Worm (Caenorhabditis elegans) whole organism, L2 larva: ENCODE data around the gene M03C11.9.

Experiments used
- ama-1 ChIP-seq: fragments of 150-350 bp; optimal IDR thresholded peaks from 2 replicates; lab custom pipeline; 2018; ENCODE audit warnings: inconsistent platforms
- ceh-16 ChIP-seq: fragments of 150-350 bp; optimal IDR thresholded peaks from 2 replicates; lab custom pipeline; 2014; ENCODE audit warnings: missing biosample characterization, missing genetic modification characterization
- ceh-82 ChIP-seq: fragments of 150-350 bp; optimal IDR thresholded peaks from 2 replicates; lab custom pipeline; 2014; ENCODE audit warnings: missing biosample characterization, missing genetic modification characterization
- egl-27 ChIP-seq: sonication (generic microtip); optimal IDR thresholded peaks from 3 replicates; lab custom pipeline; 2017; ENCODE audit warnings: missing biosample characterization, missing genetic modification reagents, missing genetic modification characterization
- nhr-6 ChIP-seq: fragments of 150-350 bp; optimal IDR thresholded peaks from 2 replicates; lab custom pipeline; 2014; ENCODE audit warnings: missing biosample characterization, missing genetic modification characterization
- sma-9 ChIP-seq, 2 experiments: fragments of 150-350 bp in 1 of 2; sonication (generic microtip) in 1 of 2; optimal IDR thresholded peaks; 2 replicates each; lab custom pipeline; 2014 to 2016; ENCODE audit warnings: missing genetic modification characterization in 2 of 2, mild to moderate bottlenecking in 1 of 2, missing biosample characterization in 1 of 2, missing compliant biosample characterization in 1 of 2, missing genetic modification reagents in 1 of 2, moderate library complexity in 1 of 2
- unc-62 ChIP-seq: fragments of 150-350 bp; optimal IDR thresholded peaks from 2 replicates; lab custom pipeline; 2014; ENCODE audit warnings: missing biosample characterization, missing genetic modification reagents, missing genetic modification characterization

ce11 chrIII:10386476-10386875 is 5.1 kb downstream of the M03C11.9 start, which contains the start of gene C38H2.3:
- TF ChIP-seq nhr-6 (no peak), ceh-82 (tag; lab: Kevin White, UChicago) (no peak), unc-62 (GFP tag; lab: Kevin White, UChicago) (no peak), ama-1 (no peak), sma-9 (GFP tag; optimal IDR thresholded peaks at IDR 0.05; lab: Kevin White, UChicago) (no peak), sma-9 (tag; optimal IDR thresholded peaks at IDR 0.05; lab: Kevin White, UChicago) (no peak), ceh-16 (tag; lab: Kevin White, UChicago) (no peak), egl-27 (tag; lab: Kevin White, UChicago) (no peak)
